Fruit fly (Drosophila melanogaster) whole organism, embryonic: ENCODE measurements around the gene CG32099.

Source experiments
- Ada2b ChIP-seq: fragments of 200-800 bp; sonication (Bioruptor generic); IDR thresholded peaks from 2 replicates; pipeline ENCODE4 v1.3.6; 2022; ENCODE audit warnings: missing biosample characterization, missing genetic modification characterization
- CG10267 ChIP-seq: fragments of 200-800 bp; sonication (Bioruptor generic); optimal IDR thresholded peaks from 2 replicates; lab custom pipeline; 2018; ENCODE audit warnings: missing biosample characterization, mild to moderate bottlenecking, missing genetic modification characterization, moderate library complexity
- CG11504 ChIP-seq: fragments of 200-800 bp; sonication (Bioruptor generic); optimal IDR thresholded peaks from 3 replicates; lab custom pipeline; 2019; ENCODE audit warnings: missing biosample characterization, mild to moderate bottlenecking, missing genetic modification characterization, moderate library complexity
- CG12236 ChIP-seq: fragments of 200-800 bp; sonication (Bioruptor generic); optimal IDR thresholded peaks from 2 replicates; lab custom pipeline; 2016; ENCODE audit warnings: missing biosample characterization, missing genetic modification characterization
- CG12769 ChIP-seq: fragments of 200-800 bp; sonication (Bioruptor generic); optimal IDR thresholded peaks from 2 replicates; lab custom pipeline; 2019; ENCODE audit warnings: missing biosample characterization, mild to moderate bottlenecking, missing genetic modification characterization, moderate library complexity
- CG1529 ChIP-seq: fragments of 200-800 bp; sonication (Bioruptor generic); optimal IDR thresholded peaks from 3 replicates; lab custom pipeline; 2018; ENCODE audit warnings: missing biosample characterization, missing genetic modification characterization
- CG15514 ChIP-seq: fragments of 200-800 bp; sonication (Bioruptor generic); optimal IDR thresholded peaks from 3 replicates; lab custom pipeline; 2017; ENCODE audit warnings: missing biosample characterization, missing genetic modification characterization, mild to moderate bottlenecking, moderate library complexity, missing genetic modification reagents
- CG17361 ChIP-seq: fragments of 200-800 bp; sonication (Bioruptor generic); IDR thresholded peaks from 3 replicates; pipeline ENCODE4 v1.3.6; 2022; ENCODE audit warnings: missing biosample characterization, missing genetic modification characterization
- CG18599 ChIP-seq: fragments of 200-800 bp; sonication (Bioruptor generic); optimal IDR thresholded peaks from 3 replicates; lab custom pipeline; 2017; ENCODE audit warnings: missing biosample characterization, missing genetic modification characterization, mild to moderate bottlenecking, moderate library complexity, missing genetic modification reagents
- CG18764 ChIP-seq: fragments of 200-800 bp; sonication (Bioruptor generic); optimal IDR thresholded peaks from 3 replicates; lab custom pipeline; 2016; ENCODE audit warnings: missing biosample characterization, missing genetic modification characterization
- CG2120 ChIP-seq: fragments of 200-800 bp; sonication (Bioruptor generic); optimal IDR thresholded peaks from 3 replicates; lab custom pipeline; 2016; ENCODE audit warnings: missing biosample characterization, missing genetic modification characterization
- CG2678 ChIP-seq: fragments of 200-800 bp; sonication (Bioruptor generic); optimal IDR thresholded peaks from 3 replicates; lab custom pipeline; 2019; ENCODE audit warnings: missing biosample characterization, mild to moderate bottlenecking, missing genetic modification characterization, moderate library complexity
- CG30431 ChIP-seq: fragments of 200-800 bp; sonication (Bioruptor generic); optimal IDR thresholded peaks from 2 replicates; lab custom pipeline; 2017; ENCODE audit warnings: missing biosample characterization, missing genetic modification characterization
- CG32532 ChIP-seq: fragments of 200-800 bp; sonication (Bioruptor generic); IDR thresholded peaks from 2 replicates; pipeline ENCODE4 v1.3.6; 2022; ENCODE audit warnings: missing biosample characterization, missing genetic modification characterization
- CG3281 ChIP-seq: fragments of 200-800 bp; sonication (Bioruptor generic); optimal IDR thresholded peaks from 3 replicates; lab custom pipeline; 2017; ENCODE audit warnings: missing biosample characterization, mild to moderate bottlenecking, missing genetic modification characterization
- CG6175 ChIP-seq: fragments of 200-800 bp; sonication (Bioruptor generic); IDR thresholded peaks from 3 replicates; pipeline ENCODE4 v1.3.6; 2022; ENCODE audit warnings: missing biosample characterization, missing genetic modification characterization
- CG7786 ChIP-seq: fragments of 200-800 bp; sonication (Bioruptor generic); optimal IDR thresholded peaks from 2 replicates; lab custom pipeline; 2016; ENCODE audit warnings: missing biosample characterization, missing genetic modification characterization
- CG8290 ChIP-seq, 3 experiments: fragments of 200-800 bp; sonication (Bioruptor generic); optimal IDR thresholded peaks; 2 replicates each; lab custom pipeline; 2016 to 2019; ENCODE audit warnings: missing biosample characterization in 3 of 3, missing genetic modification characterization in 3 of 3, mild to moderate bottlenecking in 2 of 3, moderate library complexity in 1 of 3
- CG8388 ChIP-seq: fragments of 200-800 bp; sonication (Bioruptor generic); optimal IDR thresholded peaks from 2 replicates; lab custom pipeline; 2019; ENCODE audit warnings: missing biosample characterization, mild to moderate bottlenecking, missing genetic modification characterization, moderate library complexity
- CG8478 ChIP-seq: fragments of >200 bp; optimal IDR thresholded peaks from 2 replicates; lab custom pipeline; 2018
- CG9932 ChIP-seq: fragments of 200-800 bp; sonication (Bioruptor generic); IDR thresholded peaks from 2 replicates; pipeline ENCODE4 v1.3.6; 2022; ENCODE audit warnings: missing biosample characterization, missing genetic modification characterization
- Dbx ChIP-seq: fragments of 200-800 bp; sonication (Bioruptor generic); IDR thresholded peaks from 3 replicates; pipeline ENCODE4 v1.3.6; 2022; ENCODE audit warnings: missing biosample characterization, missing genetic modification characterization
- Deaf1 ChIP-seq: fragments of 200-800 bp; optimal IDR thresholded peaks from 3 replicates; lab custom pipeline; 2019; ENCODE audit warnings: missing biosample characterization, mild to moderate bottlenecking, missing genetic modification characterization, moderate library complexity
- E2f2 ChIP-seq: fragments of 200-800 bp; sonication (Bioruptor generic); IDR thresholded peaks from 2 replicates; pipeline ENCODE4 v1.3.6; 2022; ENCODE audit warnings: missing biosample characterization, missing genetic modification characterization
- Ets65A ChIP-seq: fragments of 200-800 bp; sonication (Bioruptor generic); peaks from one replicate; lab custom pipeline; 2016; ENCODE audit warnings: missing biosample characterization, missing genetic modification characterization
- H2.0 ChIP-seq: fragments of 200-800 bp; sonication (Bioruptor generic); IDR thresholded peaks from 2 replicates; pipeline ENCODE4 v1.3.6; 2022; ENCODE audit warnings: missing biosample characterization, missing genetic modification characterization
- Meics ChIP-seq: fragments of 200-800 bp; sonication (Bioruptor generic); optimal IDR thresholded peaks from 2 replicates; lab custom pipeline; 2017; ENCODE audit warnings: missing biosample characterization, mild to moderate bottlenecking, missing genetic modification characterization
- Rfx ChIP-seq: fragments of 200-800 bp; sonication (Bioruptor generic); IDR thresholded peaks from 2 replicates; pipeline ENCODE4 v1.3.6; 2022; ENCODE audit warnings: missing biosample characterization, missing genetic modification characterization
- al ChIP-seq: fragments of 200-800 bp; sonication (Bioruptor generic); IDR thresholded peaks from 2 replicates; pipeline ENCODE4 v1.3.6; 2022; ENCODE audit warnings: missing biosample characterization, missing genetic modification characterization
- bcd ChIP-seq: fragments of 200-800 bp; sonication (Bioruptor generic); optimal IDR thresholded peaks from 2 replicates; lab custom pipeline; 2017; ENCODE audit warnings: missing biosample characterization, mild to moderate bottlenecking, missing genetic modification characterization
- chinmo ChIP-seq: fragments of 200-800 bp; sonication (Bioruptor generic); IDR thresholded peaks from 4 replicates; pipeline ENCODE4 v1.3.6; 2022; ENCODE audit warnings: missing biosample characterization, missing genetic modification characterization; ENCODE audit not compliant: partially characterized antibody
- chn ChIP-seq: fragments of 200-800 bp; sonication (Bioruptor generic); optimal IDR thresholded peaks from 2 replicates; lab custom pipeline; 2016; ENCODE audit warnings: missing biosample characterization, missing genetic modification characterization
- cwo ChIP-seq: fragments of 200-800 bp; sonication (Bioruptor generic); optimal IDR thresholded peaks from 3 replicates; lab custom pipeline; 2017; ENCODE audit warnings: missing biosample characterization, missing genetic modification characterization, mild to moderate bottlenecking, moderate library complexity, missing genetic modification reagents
- disco-r ChIP-seq: fragments of 200-800 bp; sonication (Bioruptor generic); optimal IDR thresholded peaks from 2 replicates; lab custom pipeline; 2016; ENCODE audit warnings: missing biosample characterization, missing genetic modification characterization
- dysf ChIP-seq: fragments of 200-800 bp; sonication (Bioruptor generic); IDR thresholded peaks from 3 replicates; pipeline ENCODE4 v1.3.6; 2022; ENCODE audit warnings: missing biosample characterization, missing genetic modification characterization
- lilli ChIP-seq: fragments of 200-800 bp; sonication (Bioruptor generic); optimal IDR thresholded peaks from 3 replicates; lab custom pipeline; 2016; ENCODE audit warnings: missing biosample characterization, missing genetic modification characterization
- lmd ChIP-seq: fragments of 200-800 bp; sonication (Bioruptor generic); IDR thresholded peaks from 2 replicates; pipeline ENCODE4 v1.3.6; 2022; ENCODE audit warnings: missing biosample characterization, missing genetic modification characterization
- mam ChIP-seq: fragments of 200-800 bp; sonication (Bioruptor generic); optimal IDR thresholded peaks from 3 replicates; lab custom pipeline; 2016; ENCODE audit warnings: missing biosample characterization, missing genetic modification characterization
- scrt ChIP-seq: fragments of 200-800 bp; sonication (Bioruptor generic); optimal IDR thresholded peaks from 2 replicates; lab custom pipeline; 2018; ENCODE audit warnings: missing biosample characterization, mild to moderate bottlenecking, missing genetic modification characterization, moderate library complexity
- sd ChIP-seq: fragments of 200-800 bp; sonication (Bioruptor generic); optimal IDR thresholded peaks from 3 replicates; lab custom pipeline; 2018; ENCODE audit warnings: missing biosample characterization, mild to moderate bottlenecking, missing genetic modification characterization, moderate library complexity
- slbo ChIP-seq: fragments of 200-800 bp; sonication (Bioruptor generic); IDR thresholded peaks from 2 replicates; pipeline ENCODE4 v1.3.6; 2022; ENCODE audit warnings: missing biosample characterization, missing genetic modification characterization
- slou ChIP-seq: fragments of 200-800 bp; sonication (Bioruptor generic); optimal IDR thresholded peaks from 3 replicates; lab custom pipeline; 2016; ENCODE audit warnings: missing biosample characterization, missing genetic modification characterization
- sug ChIP-seq: fragments of 200-800 bp; optimal IDR thresholded peaks from 2 replicates; lab custom pipeline; 2019; ENCODE audit warnings: missing biosample characterization, mild to moderate bottlenecking, missing genetic modification characterization, moderate library complexity
- vfl ChIP-seq: fragments of 200-800 bp; sonication (Bioruptor generic); optimal IDR thresholded peaks from 2 replicates; lab custom pipeline; 2016; ENCODE audit warnings: missing biosample characterization, missing genetic modification characterization
- zfh1 ChIP-seq: fragments of 200-800 bp; sonication (Bioruptor generic); IDR thresholded peaks from 3 replicates; pipeline ENCODE4 v1.3.6; 2022; ENCODE audit warnings: missing biosample characterization, missing genetic modification characterization
- zfh2 ChIP-seq: fragments of 200-800 bp; sonication (Bioruptor generic); optimal IDR thresholded peaks from 2 replicates; lab custom pipeline; 2016; ENCODE audit warnings: missing biosample characterization, missing genetic modification characterization

Gene CG32099

dm6 chr3L:12175382-12175781, 26.3 kb downstream of the CG32099 start, which contains the start of gene Rh7:
Gene Rh7, minus strand, starts transcription at chr3L:12175482.
- no peak for TF ChIP-seq zfh2 (GFP tag; lab: Kevin White, UChicago)
- peak; percentile 30 for TF ChIP-seq scrt (GFP tag; lab: Kevin White, UChicago)
- peak; percentile 64 for TF ChIP-seq Deaf1 (tag; lab: Kevin White, UChicago)

- TF ChIP-seq Ets65A (peak; percentile 19), vfl (GFP tag; lab: Kevin White, UChicago) (no peak), CG1529 (GFP tag; lab: Kevin White, UChicago) (no peak), E2f2 (no peak), CG18764 (GFP tag; lab: Kevin White, UChicago) (no peak), disco-r (GFP tag; lab: Kevin White, UChicago) (no peak)
Measured at dm6 chr3L:12177301-12177700, 28.2 kb downstream of the CG32099 start, which contains the start of gene CAH2. Gene CAH2, plus strand, starts transcription at chr3L:12177601.

- 0 out of 3 replicates have a peak, but pooled peaks have one; percentile 25 for TF ChIP-seq CG6175 (GFP tag; lab: Robert Waterston, UW)
- peak; percentile 46 for TF ChIP-seq CG3281 (GFP tag; lab: Kevin White, UChicago)
- TF ChIP-seq dysf (GFP tag; lab: Robert Waterston, UW): 0 out of 3 replicates have a peak, but pooled peaks have one; percentile 4
- peak; percentile 7; the same call in 1 of the 2 replicates for TF ChIP-seq CG9932 (GFP tag; lab: Robert Waterston, UW)
- peak; percentile 22 for TF ChIP-seq CG7786 (GFP tag; lab: Kevin White, UChicago)
- TF ChIP-seq CG11504 (tag; lab: Kevin White, UChicago): peak; percentile 38
- TF ChIP-seq CG17361 (GFP tag; lab: Robert Waterston, UW): peak; percentile 36; the same call in 2 of the 3 replicates
- peak; percentile 13 for TF ChIP-seq bcd (GFP tag; lab: Kevin White, UChicago)
- TF ChIP-seq al (GFP tag; lab: Robert Waterston, UW): 0 out of 2 replicates have a peak, but pooled peaks have one; percentile 29
- TF ChIP-seq sug (tag; lab: Kevin White, UChicago): peak; percentile 23
- TF ChIP-seq Ets65A: no peak
- TF ChIP-seq CG2120 (GFP tag; lab: Kevin White, UChicago): peak; percentile 44
- no peak for TF ChIP-seq H2.0 (GFP tag; lab: Robert Waterston, UW)
- TF ChIP-seq cwo: peak; percentile 16
- peak; percentile 51 for TF ChIP-seq CG18599
- TF ChIP-seq CG8478: no peak
- peak; percentile 4 for TF ChIP-seq mam (GFP tag; lab: Kevin White, UChicago)
- TF ChIP-seq CG2678 (tag; lab: Kevin White, UChicago): peak; percentile 10
- TF ChIP-seq CG30431 (GFP tag; lab: Kevin White, UChicago): no peak
- TF ChIP-seq lmd (GFP tag; lab: Robert Waterston, UW): peak; percentile 25; the same call in 1 of the 2 replicates
- no peak for TF ChIP-seq slou (GFP tag; lab: Kevin White, UChicago)
- TF ChIP-seq CG32532: peak; percentile 23; the same call in 1 of the 2 replicates
- peak; percentile 29; the same call in 1 of the 3 replicates for TF ChIP-seq Dbx (GFP tag; lab: Robert Waterston, UW)
- 0 out of 2 replicates have a peak, but pooled peaks have one; percentile 11 for TF ChIP-seq Ada2b (GFP tag; lab: Robert Waterston, UW)
- no peak for TF ChIP-seq CG12236 (GFP tag; lab: Kevin White, UChicago)
- TF ChIP-seq lilli (GFP tag; lab: Kevin White, UChicago): no peak
- TF ChIP-seq CG8388 (GFP tag; lab: Kevin White, UChicago): no peak
- TF ChIP-seq CG8290 (GFP tag; optimal IDR thresholded peaks at IDR 0.05; lab: Kevin White, UChicago): no peak
- TF ChIP-seq CG8290 (tag; optimal IDR thresholded peaks at IDR 0.05; lab: Kevin White, UChicago): peak in 1 of 2 experiments; percentile 53
- peak; percentile 33 for TF ChIP-seq sd (tag; lab: Kevin White, UChicago)
- TF ChIP-seq slbo: peak; percentile 50
- peak; percentile 24 for TF ChIP-seq Meics (GFP tag; lab: Kevin White, UChicago)
- peak; percentile 67 for TF ChIP-seq Rfx (GFP tag; lab: Robert Waterston, UW)
- TF ChIP-seq chinmo: no peak
- TF ChIP-seq CG15514 (GFP tag; lab: Kevin White, UChicago): no peak
- no peak for TF ChIP-seq chn
- peak; percentile 24; the same call in 1 of the 3 replicates for TF ChIP-seq zfh1 (GFP tag; lab: Robert Waterston, UW)
- TF ChIP-seq CG10267: no peak
- TF ChIP-seq CG12769: peak; percentile 52
Measured at dm6 chr3L:12178847-12179437, 29.9 kb downstream of the CG32099 start.
